Fruit fly (Drosophila melanogaster) whole organism, prepupa: Measurements from ENCODE around the gene CG4653.

ENCODE experiments used
- Blimp-1 ChIP-seq: fragments of 200-800 bp; sonication (Bioruptor generic); optimal IDR thresholded peaks from 3 replicates; lab custom pipeline; 2017; ENCODE audit warnings: missing biosample characterization, missing genetic modification characterization, mild to moderate bottlenecking, moderate library complexity, missing genetic modification reagents
- CG1621 ChIP-seq: fragments of 200-800 bp; sonication (Bioruptor generic); optimal IDR thresholded peaks from 3 replicates; lab custom pipeline; 2018; ENCODE audit warnings: missing biosample characterization, mild to moderate bottlenecking, missing genetic modification characterization
- CG6808 ChIP-seq: fragments of 200-800 bp; sonication (Bioruptor generic); optimal IDR thresholded peaks from 3 replicates; lab custom pipeline; 2017; ENCODE audit warnings: missing biosample characterization, missing genetic modification characterization, mild to moderate bottlenecking, moderate library complexity, missing genetic modification reagents
- CG8319 ChIP-seq: fragments of 200-800 bp; sonication (Bioruptor generic); optimal IDR thresholded peaks from 3 replicates; lab custom pipeline; 2016; ENCODE audit warnings: missing biosample characterization, missing genetic modification characterization
- Gug ChIP-seq: fragments of 200-800 bp; sonication (Bioruptor generic); IDR thresholded peaks from 2 replicates; pipeline ENCODE4 v1.3.6; 2022; ENCODE audit warnings: missing biosample characterization, missing genetic modification characterization
- Lpt ChIP-seq: fragments of 200-800 bp; sonication (Bioruptor generic); optimal IDR thresholded peaks from 3 replicates; lab custom pipeline; 2016; ENCODE audit warnings: missing biosample characterization, missing genetic modification characterization
- OdsH ChIP-seq: fragments of 200-800 bp; sonication (Bioruptor generic); optimal IDR thresholded peaks from 3 replicates; lab custom pipeline; 2016; ENCODE audit warnings: missing biosample characterization, missing genetic modification characterization
- cyc ChIP-seq: fragments of 200-800 bp; sonication (Bioruptor generic); optimal IDR thresholded peaks from 3 replicates; lab custom pipeline; 2016; ENCODE audit warnings: missing biosample characterization, missing genetic modification characterization
- topi ChIP-seq: fragments of 200-800 bp; sonication (Bioruptor generic); optimal IDR thresholded peaks from 3 replicates; lab custom pipeline; 2016; ENCODE audit warnings: missing biosample characterization, missing genetic modification characterization

- no peak for TF ChIP-seq topi (GFP tag; lab: Kevin White, UChicago)
- TF ChIP-seq Lpt (GFP tag; lab: Kevin White, UChicago), result no peak
- no peak for TF ChIP-seq CG6808 (GFP tag; lab: Kevin White, UChicago)
- TF ChIP-seq CG1621 (tag; lab: Kevin White, UChicago), result no peak
- no peak for TF ChIP-seq Gug (GFP tag; lab: Robert Waterston, UW)
- no peak for TF ChIP-seq cyc (GFP tag; lab: Kevin White, UChicago)
- no peak for TF ChIP-seq OdsH
- no peak for TF ChIP-seq CG8319
- no peak for TF ChIP-seq Blimp-1 (GFP tag; lab: Kevin White, UChicago)
Observed at dm6 chrX:16706774-16707173, 2.9 kb downstream of the CG4653 start, which contains the start of gene CG9672.
